Worm (Caenorhabditis elegans): ENCODE data around the gene ZC317.2.

DNA sequence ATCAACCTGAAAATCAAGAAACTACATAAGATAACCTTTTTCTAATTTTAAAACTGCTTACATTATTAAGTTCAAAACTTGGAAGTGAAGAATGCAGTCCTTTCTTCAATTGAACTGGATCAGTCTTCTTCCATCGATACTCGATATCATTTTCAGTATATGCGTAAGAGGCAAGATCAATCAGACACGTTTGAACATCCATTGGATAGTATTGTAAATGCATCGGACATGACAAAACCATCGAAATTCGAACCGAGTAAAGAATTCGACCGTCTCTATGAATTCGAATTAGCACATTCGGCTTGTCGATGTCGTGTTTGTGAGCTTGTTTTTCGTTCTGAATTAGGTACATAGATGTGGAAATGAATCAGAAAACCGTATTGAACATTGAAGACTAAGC, 9.2 kb upstream of the ZC317.2 start:
- no peak for TF ChIP-seq dao-5 (tag; optimal IDR thresholded peaks at IDR 0.05)
- no peak for TF ChIP-seq him-1 (tag; optimal IDR thresholded peaks at IDR 0.05)

Data from whole organism, L4/young adult.